Fruit fly (Drosophila melanogaster) S2 (cell line): ENCODE results near the gene Lim3.

ENCODE experiments used
- CG8478 ChIP-seq: fragments of >200 bp; optimal IDR thresholded peaks from 2 replicates; lab custom pipeline; 2018
- CTCF ChIP-seq, 2 experiments: fragments of >200 bp; optimal IDR thresholded peaks; 2 replicates each; lab custom pipeline; 2018

- no peak for TF ChIP-seq CTCF (optimal IDR thresholded peaks at IDR 0.05; lab: Kevin White, UChicago)
- no peak for TF ChIP-seq CG8478 (lab: Kevin White, UChicago)
These were observed 11.9 kb downstream of the Lim3 start for dm6 chr2L:19096361-19096760.
